Worm (Caenorhabditis elegans): ENCODE results near the gene sulp-2.
A peak's percentile ranks its signal among the peaks of the same experiment; 100 is the strongest.

The sulp-2 gene

ce11 chrX:5628432-5628977, 29.4 kb upstream of the sulp-2 start:
- TF ChIP-seq egl-27 (tag; optimal IDR thresholded peaks at IDR 0.05) (no peak), ama-1 (optimal IDR thresholded peaks at IDR 0.05) (no peak), mef-2 (tag; optimal IDR thresholded peaks at IDR 0.05) (no peak), nhr-77 (tag; optimal IDR thresholded peaks at IDR 0.05) (peak; percentile 7), Y116A8C.19 (tag; optimal IDR thresholded peaks at IDR 0.05; ENCODE audit: borderline replicate concordance) (no peak), nhr-90 (tag; optimal IDR thresholded peaks at IDR 0.05; ENCODE audit: poor library complexity) (peak; percentile 27), snu-23 (GFP tag; optimal IDR thresholded peaks at IDR 0.05) (peak; percentile 25), tlp-1 (tag; optimal IDR thresholded peaks at IDR 0.05) (no peak), fkh-10 (GFP tag; optimal IDR thresholded peaks at IDR 0.05) (no peak), ceh-8 (GFP tag; optimal IDR thresholded peaks at IDR 0.05) (no peak), sup-37 (GFP tag; optimal IDR thresholded peaks at IDR 0.05) (no peak), snpc-4 (tag; optimal IDR thresholded peaks at IDR 0.05) (no peak), skn-1 (tag; optimal IDR thresholded peaks at IDR 0.05) (no peak), vab-15 (tag; optimal IDR thresholded peaks at IDR 0.05) (no peak), nhr-76 (tag; optimal IDR thresholded peaks at IDR 0.05) (no peak), hlh-17 (GFP tag; optimal IDR thresholded peaks at IDR 0.05; ENCODE audit: borderline replicate concordance) (no peak), tbx-2 (tag; optimal IDR thresholded peaks at IDR 0.05) (peak; percentile 20), pqm-1 (tag; optimal IDR thresholded peaks at IDR 0.05) (no peak), unc-30 (tag; optimal IDR thresholded peaks at IDR 0.05) (no peak), fkh-8 (tag; optimal IDR thresholded peaks at IDR 0.05) (no peak), aly-2 (tag; optimal IDR thresholded peaks at IDR 0.05) (no peak), unc-130 (tag; optimal IDR thresholded peaks at IDR 0.05) (no peak), nhr-85 (tag) (peak; percentile 82), mab-9 (GFP tag; IDR thresholded peaks at IDR 0.05) (no peak), zip-4 (GFP tag; optimal IDR thresholded peaks at IDR 0.05) (no peak), sox-4 (tag; optimal IDR thresholded peaks at IDR 0.05) (no peak), ceh-88 (GFP tag; IDR thresholded peaks at IDR 0.05) (no peak), hlh-4 (tag; optimal IDR thresholded peaks at IDR 0.05) (no peak), nhr-237 (tag; optimal IDR thresholded peaks at IDR 0.05) (no peak), sptf-1 (tag; optimal IDR thresholded peaks at IDR 0.05) (no peak), unc-86 (tag; optimal IDR thresholded peaks at IDR 0.05) (no peak), grh-1 (GFP tag; IDR thresholded peaks at IDR 0.05) (peak; percentile 27; the same call in 1 of the 2 replicates), C04F5.9 (tag; optimal IDR thresholded peaks at IDR 0.05) (no peak), nhr-19 (GFP tag; conservative IDR thresholded peaks at IDR 0.05) (peak; percentile 19; the same call in 1 of the 2 replicates), elt-2 (tag; optimal IDR thresholded peaks at IDR 0.05) (no peak), mep-1 (tag; optimal IDR thresholded peaks at IDR 0.05) (no peak), lin-14 (GFP tag; optimal IDR thresholded peaks at IDR 0.05) (peak; percentile 39), ets-5 (GFP tag; IDR thresholded peaks at IDR 0.05) (no peak), C16A3.4 (tag; optimal IDR thresholded peaks at IDR 0.05) (no peak), ztf-4 (tag; optimal IDR thresholded peaks at IDR 0.05) (no peak), alr-1 (tag; optimal IDR thresholded peaks at IDR 0.05; ENCODE audit: borderline replicate concordance) (no peak), irx-1 (tag; optimal IDR thresholded peaks at IDR 0.05) (no peak), fkh-4 (tag; optimal IDR thresholded peaks at IDR 0.05; ENCODE audit: borderline replicate concordance) (no peak), rnt-1 (tag; optimal IDR thresholded peaks at IDR 0.05) (no peak), elt-3 (tag; optimal IDR thresholded peaks at IDR 0.05) (peak in 4 of 6 experiments; percentile 17 to 70 (median 54)), nhr-20 (tag; optimal IDR thresholded peaks at IDR 0.05) (peak; percentile 76), efl-3 (GFP tag; optimal IDR thresholded peaks at IDR 0.05) (no peak), isw-1 (GFP tag; IDR thresholded peaks at IDR 0.05) (no peak), dpl-1 (GFP tag; optimal IDR thresholded peaks at IDR 0.05) (no peak), pax-3 (tag; optimal IDR thresholded peaks at IDR 0.05) (no peak), zag-1 (tag; optimal IDR thresholded peaks at IDR 0.05) (no peak), dsc-1 (tag; optimal IDR thresholded peaks at IDR 0.05) (no peak), F16B12.6 (tag; optimal IDR thresholded peaks at IDR 0.05) (no peak)

All from whole organism, L1 larva.